Worm (Caenorhabditis elegans): ENCODE measurements around the gene ZK250.14.
"Not testable (repeated sequence)": the region's sequence is repeated elsewhere in the genome, so short reads cannot be mapped to it uniquely, and the experiment has no call there.

Gene ZK250.14

ce11 chrII:1945093-1945492 lies at the start of gene ZK250.14:
TSS of gene ZK250.14 (minus strand) at chrII:1945193.
- TF ChIP-seq sea-1 (GFP tag; conservative IDR thresholded peaks at IDR 0.05): no peak
- TF ChIP-seq B0310.2 (tag; optimal IDR thresholded peaks at IDR 0.05): no peak
- no peak for TF ChIP-seq ets-7 (tag; optimal IDR thresholded peaks at IDR 0.05)
- no peak for TF ChIP-seq tra-4 (tag; optimal IDR thresholded peaks at IDR 0.05)
- TF ChIP-seq ceh-13 (GFP tag; optimal IDR thresholded peaks at IDR 0.05): no peak
- TF ChIP-seq ceh-36 (tag; optimal IDR thresholded peaks at IDR 0.05): no peak
- no peak for TF ChIP-seq F13C5.2 (tag; optimal IDR thresholded peaks at IDR 0.05)
- no peak for TF ChIP-seq tbx-11 (GFP tag; IDR thresholded peaks at IDR 0.05)

ce11 chrII:1993738-1994137 lies 48.7 kb upstream of the ZK250.14 start, which contains the start of gene math-21:
TSS of gene math-21 (plus strand) at chrII:1994038.
- TF ChIP-seq F13C5.2 (tag; optimal IDR thresholded peaks at IDR 0.05) (no peak), tbx-37 (GFP tag; conservative IDR thresholded peaks at IDR 0.05) (no peak), B0310.2 (tag; optimal IDR thresholded peaks at IDR 0.05) (no peak), hmg-4 (GFP tag; optimal IDR thresholded peaks at IDR 0.05) (no peak), aly-1 (tag; optimal IDR thresholded peaks at IDR 0.05) (no peak), tbx-11 (GFP tag; IDR thresholded peaks at IDR 0.05) (no peak), flt-1 (GFP tag; IDR thresholded peaks at IDR 0.05) (no peak), hmbx-1 (tag; optimal IDR thresholded peaks at IDR 0.05) (no peak), hnd-1 (tag; optimal IDR thresholded peaks at IDR 0.05) (no peak), ama-1 (optimal IDR thresholded peaks at IDR 0.05) (no peak), ets-7 (tag; optimal IDR thresholded peaks at IDR 0.05) (no peak), pes-1 (GFP tag; IDR thresholded peaks at IDR 0.05) (no peak), ceh-36 (tag; optimal IDR thresholded peaks at IDR 0.05) (no peak), sea-1 (GFP tag; conservative IDR thresholded peaks at IDR 0.05) (no peak), scrt-1 (GFP tag; IDR thresholded peaks at IDR 0.05) (no peak), tra-4 (tag; optimal IDR thresholded peaks at IDR 0.05) (no peak), ceh-13 (GFP tag; optimal IDR thresholded peaks at IDR 0.05) (no peak)

ce11 chrII:1989010-1989409 lies 44.0 kb upstream of the ZK250.14 start, which contains the start of gene math-44:
TSS of gene math-44 (plus strand) at chrII:1989310.
- no peak for TF ChIP-seq F13C5.2 (tag; optimal IDR thresholded peaks at IDR 0.05)
- no peak for TF ChIP-seq ama-1 (optimal IDR thresholded peaks at IDR 0.05)
- TF ChIP-seq scrt-1 (GFP tag; IDR thresholded peaks at IDR 0.05): no peak
- no peak for TF ChIP-seq pes-1 (GFP tag; IDR thresholded peaks at IDR 0.05)
- no peak for TF ChIP-seq ceh-13 (GFP tag; optimal IDR thresholded peaks at IDR 0.05)
- no peak for TF ChIP-seq sea-1 (GFP tag; conservative IDR thresholded peaks at IDR 0.05)
- no peak for TF ChIP-seq tbx-11 (GFP tag; IDR thresholded peaks at IDR 0.05)
- no peak for TF ChIP-seq flt-1 (GFP tag; IDR thresholded peaks at IDR 0.05)
- TF ChIP-seq hmbx-1 (tag; optimal IDR thresholded peaks at IDR 0.05): no peak
- no peak for TF ChIP-seq tra-4 (tag; optimal IDR thresholded peaks at IDR 0.05)
- no peak for TF ChIP-seq ets-7 (tag; optimal IDR thresholded peaks at IDR 0.05)
- TF ChIP-seq hmg-4 (GFP tag; optimal IDR thresholded peaks at IDR 0.05): no peak
- no peak for TF ChIP-seq aly-1 (tag; optimal IDR thresholded peaks at IDR 0.05)
- no peak for TF ChIP-seq ceh-36 (tag; optimal IDR thresholded peaks at IDR 0.05)
- TF ChIP-seq hnd-1 (tag; optimal IDR thresholded peaks at IDR 0.05): no peak
- no peak for TF ChIP-seq tbx-37 (GFP tag; conservative IDR thresholded peaks at IDR 0.05)

ce11 chrII:1986979-1987378 lies 42.0 kb upstream of the ZK250.14 start, which contains the start of gene Y16E11A.4:
TSS of gene Y16E11A.4 (plus strand) at chrII:1987279.
- TF ChIP-seq tbx-11 (GFP tag; IDR thresholded peaks at IDR 0.05) (no peak), sea-1 (GFP tag; conservative IDR thresholded peaks at IDR 0.05) (no peak)

ce11 chrII:1955568-1955967 lies 10.6 kb upstream of the ZK250.14 start, which contains the start of gene math-49:
TSS of gene math-49 (minus strand) at chrII:1955668.
- not testable (repeated sequence) for TF ChIP-seq hnd-1, F13C5.2, B0310.2 (tag; optimal IDR thresholded peaks at IDR 0.05)

ce11 chrII:1949119-1949518 lies 4.1 kb upstream of the ZK250.14 start:
- TF ChIP-seq aly-1 (tag; optimal IDR thresholded peaks at IDR 0.05) (no peak), flt-1 (GFP tag; IDR thresholded peaks at IDR 0.05) (no peak), hmg-4 (GFP tag; optimal IDR thresholded peaks at IDR 0.05) (no peak), tbx-11 (GFP tag; IDR thresholded peaks at IDR 0.05) (no peak)

ce11 chrII:1948393-1948792 lies 3.4 kb upstream of the ZK250.14 start, which contains the start of gene ZK250.2:
TSS of gene ZK250.2 (plus strand) at chrII:1948693.
- TF ChIP-seq ceh-36, F13C5.2, ets-7 (tag; optimal IDR thresholded peaks at IDR 0.05): not testable (repeated sequence)

ce11 chrII:1946427-1946826 lies 1.4 kb upstream of the ZK250.14 start, which contains the start of gene math-48:
TSS of gene math-48 (minus strand) at chrII:1946527.
- no peak for TF ChIP-seq ceh-36 (tag; optimal IDR thresholded peaks at IDR 0.05)

- TF ChIP-seq ceh-36 (tag; optimal IDR thresholded peaks at IDR 0.05): no peak
Measured at ce11 chrII:1939652-1940051, 5.3 kb downstream of the ZK250.14 start, which contains the start of gene ZK250.13. TSS of gene ZK250.13 (minus strand) at chrII:1939752.
